Fruit fly (Drosophila melanogaster) whole organism: ENCODE measurements around the gene CG4613.

ENCODE experiments used
- CG8478 ChIP-seq: fragments of >200 bp; optimal IDR thresholded peaks from 2 replicates; lab custom pipeline; 2018; ENCODE audit warnings: inconsistent platforms
- Dll ChIP-seq: fragments of >200 bp; optimal IDR thresholded peaks from 2 replicates; lab custom pipeline; 2017
- EcR ChIP-seq, 2 experiments: fragments of >200 bp; optimal IDR thresholded peaks; 2 replicates each; lab custom pipeline; 2017; ENCODE audit warnings: missing biosample characterization in 2 of 2, missing genetic modification characterization in 2 of 2, missing genetic modification reagents in 2 of 2
- pan ChIP-seq: fragments of >200 bp; optimal IDR thresholded peaks from 2 replicates; lab custom pipeline; 2017
- psq ChIP-seq: fragments of >200 bp; optimal IDR thresholded peaks from 2 replicates; lab custom pipeline; 2017
- usp ChIP-seq: fragments of >200 bp; optimal IDR thresholded peaks from 2 replicates; lab custom pipeline; 2017; ENCODE audit warnings: missing biosample characterization, missing genetic modification characterization, mixed read lengths

dm6 chr3L:14509981-14510380, 11.5 kb downstream of the CG4613 start:
- no peak for TF ChIP-seq EcR (GFP tag; optimal IDR thresholded peaks at IDR 0.05; lab: Kevin White, UChicago)
- TF ChIP-seq Dll (lab: Kevin White, UChicago): no peak
- TF ChIP-seq usp (GFP tag; lab: Kevin White, UChicago): no peak
- TF ChIP-seq pan (lab: Kevin White, UChicago): no peak
- no peak for TF ChIP-seq psq
- TF ChIP-seq CG8478 (lab: Kevin White, UChicago): no peak
